Fruit fly (Drosophila melanogaster) whole organism, embryonic: Measurements from ENCODE around the gene mTTF.

Experiments
- Ada2b ChIP-seq: fragments of 200-800 bp; sonication (Bioruptor generic); IDR thresholded peaks from 2 replicates; pipeline ENCODE4 v1.3.6; 2022; ENCODE audit warnings: missing biosample characterization, missing genetic modification characterization
- BEAF-32 ChIP-seq: fragments of 200-800 bp; sonication (Bioruptor generic); optimal IDR thresholded peaks from 3 replicates; lab custom pipeline; 2017; ENCODE audit warnings: missing biosample characterization, missing genetic modification characterization, mild to moderate bottlenecking, moderate library complexity, missing genetic modification reagents
- Bdp1 ChIP-seq: fragments of 200-800 bp; sonication (Bioruptor generic); optimal IDR thresholded peaks from 3 replicates; lab custom pipeline; 2016; ENCODE audit warnings: missing biosample characterization, missing genetic modification characterization
- Bgb ChIP-seq: fragments of 200-800 bp; sonication (Bioruptor generic); IDR thresholded peaks from 2 replicates; pipeline ENCODE4 v1.3.6; 2022; ENCODE audit warnings: missing biosample characterization, missing genetic modification characterization; ENCODE audit not compliant: partially characterized antibody
- CG10654 ChIP-seq: fragments of 200-800 bp; sonication (Bioruptor generic); optimal IDR thresholded peaks from 2 replicates; lab custom pipeline; 2016; ENCODE audit warnings: missing biosample characterization, missing genetic modification characterization
- CG13123 ChIP-seq: fragments of 200-800 bp; sonication (Bioruptor generic); optimal IDR thresholded peaks from 2 replicates; lab custom pipeline; 2016; ENCODE audit warnings: missing biosample characterization, missing genetic modification characterization
- CG14965 ChIP-seq: fragments of 200-800 bp; sonication (Bioruptor generic); optimal IDR thresholded peaks from 2 replicates; lab custom pipeline; 2016; ENCODE audit warnings: missing biosample characterization, missing genetic modification characterization, borderline replicate concordance
- CG17361 ChIP-seq: fragments of 200-800 bp; sonication (Bioruptor generic); IDR thresholded peaks from 3 replicates; pipeline ENCODE4 v1.3.6; 2022; ENCODE audit warnings: missing biosample characterization, missing genetic modification characterization
- CG17802 ChIP-seq: fragments of 200-800 bp; sonication (Bioruptor generic); optimal IDR thresholded peaks from 2 replicates; lab custom pipeline; 2018; ENCODE audit warnings: missing biosample characterization, mild to moderate bottlenecking, missing genetic modification characterization, moderate library complexity
- CG1792 ChIP-seq: fragments of 200-800 bp; sonication (Bioruptor generic); optimal IDR thresholded peaks from 2 replicates; lab custom pipeline; 2016; ENCODE audit warnings: missing biosample characterization, missing genetic modification characterization
- CG3281 ChIP-seq: fragments of 200-800 bp; sonication (Bioruptor generic); optimal IDR thresholded peaks from 3 replicates; lab custom pipeline; 2017; ENCODE audit warnings: missing biosample characterization, mild to moderate bottlenecking, missing genetic modification characterization
- CG33213 ChIP-seq: fragments of 200-800 bp; sonication (Bioruptor generic); optimal IDR thresholded peaks from 3 replicates; lab custom pipeline; 2016; ENCODE audit warnings: missing biosample characterization, missing genetic modification characterization
- CG3847 ChIP-seq: fragments of 200-800 bp; sonication (Bioruptor generic); IDR thresholded peaks from 2 replicates; pipeline ENCODE4 v1.3.6; 2022; ENCODE audit warnings: missing biosample characterization, missing genetic modification characterization
- CG4360 ChIP-seq: fragments of 200-800 bp; sonication (Bioruptor generic); IDR thresholded peaks from 2 replicates; pipeline ENCODE4 v1.3.6; 2022; ENCODE audit warnings: missing biosample characterization, missing genetic modification characterization
- CG6689 ChIP-seq: fragments of 200-800 bp; sonication (Bioruptor generic); IDR thresholded peaks from 2 replicates; pipeline ENCODE4 v1.3.6; 2022; ENCODE audit warnings: missing biosample characterization, missing genetic modification characterization
- CG6813 ChIP-seq: fragments of 200-800 bp; sonication (Bioruptor generic); optimal IDR thresholded peaks from 2 replicates; lab custom pipeline; 2017; ENCODE audit warnings: missing biosample characterization, missing genetic modification characterization, mild to moderate bottlenecking, moderate library complexity, missing genetic modification reagents
- CG8281 ChIP-seq: fragments of 200-800 bp; sonication (Bioruptor generic); optimal IDR thresholded peaks from 2 replicates; lab custom pipeline; 2018; ENCODE audit warnings: missing biosample characterization, mild to moderate bottlenecking, missing genetic modification characterization, moderate library complexity
- CG9609 ChIP-seq: fragments of 200-800 bp; sonication (Bioruptor generic); optimal IDR thresholded peaks from 3 replicates; lab custom pipeline; 2016; ENCODE audit warnings: missing biosample characterization, missing genetic modification characterization
- Camta ChIP-seq: fragments of 200-800 bp; sonication (Bioruptor generic); optimal IDR thresholded peaks from 2 replicates; lab custom pipeline; 2016; ENCODE audit warnings: missing biosample characterization, missing genetic modification characterization
- CoRest ChIP-seq: fragments of 200-800 bp; sonication (Bioruptor generic); optimal IDR thresholded peaks from 3 replicates; lab custom pipeline; 2018; ENCODE audit warnings: missing biosample characterization, mild to moderate bottlenecking, missing genetic modification characterization, moderate library complexity
- D ChIP-seq, 2 experiments: fragments of 200-800 bp in 1 of 2; fragments of >200 bp in 1 of 2; sonication (Bioruptor generic) in 1 of 2; optimal IDR thresholded peaks; 2 replicates in 1 of 2; 3 replicates in 1 of 2; lab custom pipeline; 2017; ENCODE audit warnings: mild to moderate bottlenecking in 1 of 2, missing biosample characterization in 1 of 2, missing genetic modification characterization in 1 of 2, missing genetic modification reagents in 1 of 2
- Fer3 ChIP-seq: fragments of 200-800 bp; sonication (Bioruptor generic); optimal IDR thresholded peaks from 2 replicates; lab custom pipeline; 2018; ENCODE audit warnings: missing biosample characterization, mild to moderate bottlenecking, missing genetic modification characterization, moderate library complexity
- Gug ChIP-seq: fragments of 200-800 bp; sonication (Bioruptor generic); IDR thresholded peaks from 4 replicates; pipeline ENCODE4 v1.3.6; 2022; ENCODE audit warnings: missing biosample characterization, missing genetic modification characterization
- HLH54F ChIP-seq: fragments of 200-800 bp; sonication (Bioruptor generic); optimal IDR thresholded peaks from 3 replicates; lab custom pipeline; 2016; ENCODE audit warnings: missing biosample characterization, missing genetic modification characterization
- MESR4 ChIP-seq: fragments of 200-800 bp; sonication (Bioruptor generic); optimal IDR thresholded peaks from 2 replicates; lab custom pipeline; 2018; ENCODE audit warnings: missing biosample characterization, mild to moderate bottlenecking, missing genetic modification characterization, moderate library complexity
- NFAT ChIP-seq: fragments of 200-800 bp; sonication (Bioruptor generic); IDR thresholded peaks from 2 replicates; pipeline ENCODE4 v1.3.6; 2022; ENCODE audit warnings: missing biosample characterization, missing genetic modification characterization
- Nf-YA ChIP-seq: fragments of 200-800 bp; sonication (Bioruptor generic); IDR thresholded peaks from 2 replicates; pipeline ENCODE4 v1.3.6; 2022; ENCODE audit warnings: missing biosample characterization, missing genetic modification characterization
- Ravus ChIP-seq: fragments of 200-800 bp; sonication (Bioruptor generic); IDR thresholded peaks from 2 replicates; pipeline ENCODE4 v1.3.6; 2022; ENCODE audit warnings: missing biosample characterization, missing genetic modification characterization
- Six4 ChIP-seq: fragments of 200-800 bp; sonication (Bioruptor generic); optimal IDR thresholded peaks from 2 replicates; lab custom pipeline; 2016; ENCODE audit warnings: missing biosample characterization, missing genetic modification characterization
- Spps ChIP-seq: fragments of 200-800 bp; sonication (Bioruptor generic); optimal IDR thresholded peaks from 2 replicates; lab custom pipeline; 2018; ENCODE audit warnings: missing biosample characterization, mild to moderate bottlenecking, missing genetic modification characterization
- Taf1 ChIP-seq: fragments of 200-800 bp; sonication (Bioruptor generic); IDR thresholded peaks from 2 replicates; pipeline ENCODE4 v1.3.6; 2022; ENCODE audit warnings: missing biosample characterization, missing genetic modification characterization
- al ChIP-seq: fragments of 200-800 bp; sonication (Bioruptor generic); IDR thresholded peaks from 2 replicates; pipeline ENCODE4 v1.3.6; 2022; ENCODE audit warnings: missing biosample characterization, missing genetic modification characterization
- br ChIP-seq: fragments of >200 bp; optimal IDR thresholded peaks from 2 replicates; lab custom pipeline; 2017
- caup ChIP-seq: fragments of 200-800 bp; sonication (Bioruptor generic); optimal IDR thresholded peaks from 3 replicates; lab custom pipeline; 2017; ENCODE audit warnings: missing biosample characterization, mild to moderate bottlenecking, missing genetic modification characterization, moderate library complexity; ENCODE audit not compliant: severe bottlenecking
- cwo ChIP-seq: fragments of 200-800 bp; sonication (Bioruptor generic); optimal IDR thresholded peaks from 3 replicates; lab custom pipeline; 2017; ENCODE audit warnings: missing biosample characterization, missing genetic modification characterization, mild to moderate bottlenecking, moderate library complexity, missing genetic modification reagents
- esg ChIP-seq: fragments of 200-800 bp; sonication (Bioruptor generic); conservative IDR thresholded peaks from 2 replicates; pipeline ENCODE4 v1.3.6; 2022; ENCODE audit warnings: missing biosample characterization, missing genetic modification characterization
- grau ChIP-seq: fragments of 200-800 bp; optimal IDR thresholded peaks from 3 replicates; lab custom pipeline; 2019; ENCODE audit warnings: missing biosample characterization, mild to moderate bottlenecking, missing genetic modification characterization, moderate library complexity
- lab ChIP-seq: fragments of 200-800 bp; sonication (Bioruptor generic); optimal IDR thresholded peaks from 3 replicates; lab custom pipeline; 2017; ENCODE audit warnings: missing biosample characterization, missing genetic modification characterization, mild to moderate bottlenecking, moderate library complexity, missing genetic modification reagents
- oc ChIP-seq: fragments of 200-800 bp; sonication (Bioruptor generic); optimal IDR thresholded peaks from 2 replicates; lab custom pipeline; 2018; ENCODE audit warnings: missing biosample characterization, mild to moderate bottlenecking, missing genetic modification characterization, moderate library complexity
- p53 ChIP-seq: fragments of 200-800 bp; sonication (Bioruptor generic); optimal IDR thresholded peaks from 2 replicates; lab custom pipeline; 2016; ENCODE audit warnings: missing biosample characterization, missing genetic modification characterization
- psq ChIP-seq: fragments of 200-800 bp; sonication (Bioruptor generic); optimal IDR thresholded peaks from 2 replicates; lab custom pipeline; 2017; ENCODE audit warnings: missing biosample characterization, missing genetic modification characterization
- sc ChIP-seq, 3 experiments: fragments of >200 bp in 2 of 3; fragments of 200-800 bp in 1 of 3; sonication (Bioruptor generic) in 1 of 3; optimal IDR thresholded peaks; 2 replicates in 2 of 3; 3 replicates in 1 of 3; lab custom pipeline; 2017; ENCODE audit warnings: mild to moderate bottlenecking in 1 of 3, missing biosample characterization in 1 of 3, missing genetic modification characterization in 1 of 3, missing genetic modification reagents in 1 of 3
- sima ChIP-seq: fragments of 200-800 bp; sonication (Bioruptor generic); optimal IDR thresholded peaks from 2 replicates; lab custom pipeline; 2016; ENCODE audit warnings: missing biosample characterization, missing genetic modification characterization
- trem ChIP-seq: fragments of 200-800 bp; optimal IDR thresholded peaks from 3 replicates; lab custom pipeline; 2019; ENCODE audit warnings: missing biosample characterization, mild to moderate bottlenecking, missing genetic modification characterization, moderate library complexity
- unpg ChIP-seq: fragments of 200-800 bp; sonication (Bioruptor generic); optimal IDR thresholded peaks from 3 replicates; lab custom pipeline; 2018; ENCODE audit warnings: missing biosample characterization, mild to moderate bottlenecking, missing genetic modification characterization, moderate library complexity
- vfl ChIP-seq: fragments of 200-800 bp; sonication (Bioruptor generic); optimal IDR thresholded peaks from 2 replicates; lab custom pipeline; 2016; ENCODE audit warnings: missing biosample characterization, missing genetic modification characterization
- vnd ChIP-seq: fragments of 200-800 bp; sonication (Bioruptor generic); IDR thresholded peaks from 3 replicates; pipeline ENCODE4 v1.3.6; 2022; ENCODE audit warnings: missing biosample characterization, missing genetic modification characterization; ENCODE audit not compliant: partially characterized antibody
- z ChIP-seq: fragments of 200-800 bp; sonication (Bioruptor generic); IDR thresholded peaks from 3 replicates; pipeline ENCODE4 v1.3.6; 2022; ENCODE audit warnings: missing biosample characterization, missing genetic modification characterization

The mTTF gene

dm6 chr2L:14355033-14355851, 6.7 kb upstream of the mTTF start, which contains the start of gene Rab14 (continued):
- TF ChIP-seq sc (optimal IDR thresholded peaks at IDR 0.05; lab: Kevin White, UChicago) (no peak), sc (GFP tag; optimal IDR thresholded peaks at IDR 0.05; lab: Kevin White, UChicago) (peak; percentile 67), lab (GFP tag; lab: Kevin White, UChicago) (peak; percentile 89), Nf-YA (GFP tag; lab: Robert Waterston, UW) (peak; percentile 69), unpg (GFP tag; lab: Kevin White, UChicago) (peak; percentile 89), cwo (GFP tag; lab: Kevin White, UChicago) (peak; percentile 79), sima (GFP tag; lab: Kevin White, UChicago) (no peak), Camta (no peak), br (no peak), CG4360 (GFP tag; lab: Robert Waterston, UW) (peak; percentile 92), CG33213 (GFP tag; lab: Kevin White, UChicago) (peak; percentile 35), esg (peak; percentile 74), Bgb (GFP tag; lab: Robert Waterston, UW) (peak; percentile 91), CG3847 (GFP tag; lab: Robert Waterston, UW) (peak; percentile 67), oc (tag; lab: Kevin White, UChicago) (peak; percentile 82), al (peak; percentile 69), BEAF-32 (peak; percentile 88), Bdp1 (GFP tag; lab: Kevin White, UChicago) (peak; percentile 34), vnd (GFP tag; lab: Robert Waterston, UW) (peak; percentile 84), CG9609 (GFP tag; lab: Kevin White, UChicago) (peak; percentile 72), Ada2b (GFP tag; lab: Robert Waterston, UW) (peak; percentile 77), D (optimal IDR thresholded peaks at IDR 0.05; lab: Kevin White, UChicago) (peak; percentile 89), D (GFP tag; optimal IDR thresholded peaks at IDR 0.05; lab: Kevin White, UChicago) (peak; percentile 65), CG14965 (GFP tag; lab: Kevin White, UChicago) (no peak), caup (peak; percentile 65), Spps (tag; lab: Kevin White, UChicago) (peak; percentile 31), CG17361 (GFP tag; lab: Robert Waterston, UW) (peak; percentile 78), trem (tag; lab: Kevin White, UChicago) (peak; percentile 60), MESR4 (peak; percentile 92), Fer3 (tag; lab: Kevin White, UChicago) (peak; percentile 85), grau (tag; lab: Kevin White, UChicago) (peak; percentile 84), CG10654 (GFP tag; lab: Kevin White, UChicago) (peak; percentile 32), Taf1 (GFP tag; lab: Robert Waterston, UW) (peak; percentile 48), CG6689 (peak; percentile 78), z (no peak), CG13123 (no peak), psq (GFP tag; lab: Kevin White, UChicago) (peak; percentile 22), HLH54F (GFP tag; lab: Kevin White, UChicago) (peak; percentile 65), vfl (GFP tag; lab: Kevin White, UChicago) (peak; percentile 78), Ravus (GFP tag; lab: Robert Waterston, UW) (peak; percentile 52), Gug (GFP tag; lab: Robert Waterston, UW) (peak; percentile 76; the same call in 3 of the 4 replicates), Six4 (GFP tag; lab: Kevin White, UChicago) (peak; percentile 53), NFAT (GFP tag; lab: Robert Waterston, UW) (peak; percentile 75), CoRest (tag; lab: Kevin White, UChicago) (peak; percentile 84), CG3281 (peak; percentile 84), CG8281 (tag; lab: Kevin White, UChicago) (peak; percentile 46), p53 (peak; percentile 32), CG17802 (peak; percentile 47), CG6813 (peak; percentile 78), CG1792 (no peak)
